Worm (Caenorhabditis elegans) whole organism, young adult: ENCODE data around the gene fbxa-218.

Source experiments
- C06A6.2 ChIP-seq: fragments of 200-800 bp; sonication (Bioruptor generic); conservative IDR thresholded peaks from 2 replicates; pipeline ENCODE4 v1.3.6; 2022; ENCODE audit warnings: missing genetic modification characterization, missing compliant biosample characterization
- F23B12.7 ChIP-seq: sonication (generic microtip); optimal IDR thresholded peaks from 2 replicates; lab custom pipeline; 2017; ENCODE audit warnings: missing genetic modification characterization, mild to moderate bottlenecking, missing compliant biosample characterization, antibody characterized with exemption, moderate library complexity; ENCODE audit not compliant: insufficient read depth
- F33H1.4 ChIP-seq: fragments of 200-800 bp; sonication (Bioruptor generic); IDR thresholded peaks from 2 replicates; pipeline ENCODE4 v1.3.6; 2022; ENCODE audit warnings: missing genetic modification reagents, missing genetic modification characterization, missing compliant biosample characterization
- F39B2.1 ChIP-seq: fragments of 200-800 bp; sonication (Bioruptor generic); IDR thresholded peaks from 2 replicates; pipeline ENCODE4 v1.3.6; 2022; ENCODE audit warnings: missing genetic modification reagents, missing genetic modification characterization, missing compliant biosample characterization
- F55B11.4 ChIP-seq: sonication (generic microtip); optimal IDR thresholded peaks from 2 replicates; lab custom pipeline; 2016; ENCODE audit warnings: missing compliant biosample characterization, missing genetic modification characterization, borderline replicate concordance; ENCODE audit not compliant: insufficient read depth
- K11D2.4 ChIP-seq: fragments of 200-800 bp; sonication (Bioruptor generic); IDR thresholded peaks from 2 replicates; pipeline ENCODE4 v1.3.6; 2022; ENCODE audit warnings: missing genetic modification reagents, missing genetic modification characterization, missing compliant biosample characterization
- Y53G8AR.9 ChIP-seq: fragments of 200-800 bp; sonication (Bioruptor generic); conservative IDR thresholded peaks from 2 replicates; pipeline ENCODE4 v1.3.6; 2022; ENCODE audit warnings: missing genetic modification reagents, missing genetic modification characterization, missing compliant biosample characterization
- Y79H2A.3 ChIP-seq: fragments of 200-800 bp; sonication (Bioruptor generic); conservative IDR thresholded peaks from 2 replicates; pipeline ENCODE4 v1.3.6; 2022; ENCODE audit warnings: missing genetic modification reagents, missing genetic modification characterization, missing compliant biosample characterization
- ama-1 ChIP-seq, 3 experiments: fragments of 150-350 bp in 1 of 3; sonication (generic microtip) in 2 of 3; optimal IDR thresholded peaks; 2 replicates each; lab custom pipeline; 2014 to 2018; ENCODE audit warnings: missing biosample characterization in 2 of 3, missing genetic modification characterization in 2 of 3, missing genetic modification reagents in 2 of 3
- aptf-3 ChIP-seq: fragments of 200-800 bp; sonication (Bioruptor generic); IDR thresholded peaks from 2 replicates; pipeline ENCODE4 v1.3.6; 2022; ENCODE audit warnings: missing genetic modification characterization, missing compliant biosample characterization
- athp-1 ChIP-seq: sonication (generic microtip); optimal IDR thresholded peaks from 2 replicates; lab custom pipeline; 2017; ENCODE audit warnings: mild to moderate bottlenecking, missing genetic modification characterization, missing compliant biosample characterization
- attf-3 ChIP-seq: fragments of 200-800 bp; sonication (Bioruptor generic); conservative IDR thresholded peaks from 2 replicates; pipeline ENCODE4 v1.3.6; 2022; ENCODE audit warnings: missing genetic modification reagents, missing genetic modification characterization, missing compliant biosample characterization
- ccch-3 ChIP-seq: fragments of 200-800 bp; sonication (Bioruptor generic); optimal IDR thresholded peaks from 2 replicates; lab custom pipeline; 2018; ENCODE audit warnings: mild to moderate bottlenecking, missing genetic modification characterization, missing compliant biosample characterization
- ceh-27 ChIP-seq: fragments of 200-800 bp; sonication (Bioruptor generic); optimal IDR thresholded peaks from 2 replicates; lab custom pipeline; 2018; ENCODE audit warnings: mild to moderate bottlenecking, missing genetic modification characterization, moderate library complexity, missing compliant biosample characterization
- dpff-1 ChIP-seq: sonication (generic microtip); optimal IDR thresholded peaks from 2 replicates; lab custom pipeline; 2017; ENCODE audit warnings: mild to moderate bottlenecking, missing genetic modification characterization, missing compliant biosample characterization
- dpl-1 ChIP-seq: fragments of 150-350 bp; optimal IDR thresholded peaks from 2 replicates; lab custom pipeline; 2014; ENCODE audit warnings: missing biosample characterization, missing genetic modification reagents, missing genetic modification characterization
- efl-1 ChIP-seq: fragments of 150-350 bp; optimal IDR thresholded peaks from 2 replicates; lab custom pipeline; 2014; ENCODE audit warnings: missing biosample characterization, missing genetic modification reagents, missing genetic modification characterization
- egrh-3 ChIP-seq: fragments of 200-800 bp; sonication (Bioruptor generic); IDR thresholded peaks from 2 replicates; pipeline ENCODE4 v1.3.6; 2022; ENCODE audit warnings: missing genetic modification reagents, missing genetic modification characterization, missing compliant biosample characterization
- ekl-4 ChIP-seq: fragments of 200-800 bp; sonication (Bioruptor generic); IDR thresholded peaks from 2 replicates; pipeline ENCODE4 v1.3.6; 2022; ENCODE audit warnings: missing genetic modification reagents, missing genetic modification characterization, missing compliant biosample characterization
- hlh-26 ChIP-seq: fragments of 200-800 bp; sonication (Bioruptor generic); conservative IDR thresholded peaks from 2 replicates; pipeline ENCODE4 v1.3.6; 2022; ENCODE audit warnings: missing genetic modification reagents, missing genetic modification characterization, missing compliant biosample characterization
- hmg-20 ChIP-seq: fragments of 200-800 bp; sonication (Bioruptor generic); IDR thresholded peaks from 2 replicates; pipeline ENCODE4 v1.3.6; 2022; ENCODE audit warnings: missing genetic modification reagents, missing genetic modification characterization, missing compliant biosample characterization
- hrde-1 ChIP-seq: sonication (generic microtip); optimal IDR thresholded peaks from 2 replicates; lab custom pipeline; 2016; ENCODE audit warnings: missing genetic modification characterization, mild to moderate bottlenecking, missing compliant biosample characterization, moderate library complexity, missing genotype, missing genetic modification reagents, borderline replicate concordance
- lin-54 ChIP-seq: fragments of 200-800 bp; sonication (Bioruptor generic); optimal IDR thresholded peaks from 2 replicates; lab custom pipeline; 2018; ENCODE audit warnings: mild to moderate bottlenecking, missing genetic modification characterization, missing compliant biosample characterization
- madf-3 ChIP-seq: fragments of 200-800 bp; sonication (Bioruptor generic); IDR thresholded peaks from 2 replicates; pipeline ENCODE4 v1.3.6; 2022; ENCODE audit warnings: missing genetic modification reagents, missing genetic modification characterization, missing compliant biosample characterization
- mcd-1 ChIP-seq: fragments of 200-800 bp; sonication (Bioruptor generic); IDR thresholded peaks from 2 replicates; pipeline ENCODE4 v1.3.6; 2022; ENCODE audit warnings: missing genetic modification reagents, missing genetic modification characterization, missing compliant biosample characterization
- mes-4 ChIP-seq: sonication (generic microtip); optimal IDR thresholded peaks from 2 replicates; lab custom pipeline; 2016; ENCODE audit warnings: missing genotype, missing genetic modification characterization, missing compliant biosample characterization
- nfyb-1 ChIP-seq: fragments of 200-800 bp; sonication (Bioruptor generic); IDR thresholded peaks from 2 replicates; pipeline ENCODE4 v1.3.6; 2022; ENCODE audit warnings: missing genetic modification reagents, missing genetic modification characterization, missing compliant biosample characterization
- nhr-120 ChIP-seq: fragments of 200-800 bp; sonication (Bioruptor generic); IDR thresholded peaks from 2 replicates; pipeline ENCODE4 v1.3.6; 2022; ENCODE audit warnings: missing genetic modification characterization, missing compliant biosample characterization
- pbrm-1 ChIP-seq: fragments of 200-800 bp; sonication (Bioruptor generic); IDR thresholded peaks from 2 replicates; pipeline ENCODE4 v1.3.6; 2022; ENCODE audit warnings: missing genetic modification reagents, missing genetic modification characterization, missing compliant biosample characterization
- rcor-1 ChIP-seq: fragments of 200-800 bp; sonication (Bioruptor generic); IDR thresholded peaks from 2 replicates; pipeline ENCODE4 v1.3.6; 2022; ENCODE audit warnings: missing genetic modification reagents, missing genetic modification characterization, missing compliant biosample characterization
- rec-8 ChIP-seq, 2 experiments: sonication (generic microtip); optimal IDR thresholded peaks; 2 replicates each; lab custom pipeline; 2016; ENCODE audit warnings: mild to moderate bottlenecking in 2 of 2, missing genetic modification characterization in 2 of 2, missing genetic modification reagents in 2 of 2, missing genotype in 2 of 2, missing biosample characterization in 1 of 2, missing compliant biosample characterization in 1 of 2, moderate library complexity in 1 of 2
- rpc-1 ChIP-seq, 2 experiments: fragments of 150-350 bp in 1 of 2; sonication (generic microtip) in 1 of 2; optimal IDR thresholded peaks; 2 replicates each; lab custom pipeline; 2014 to 2018; ENCODE audit warnings: missing biosample characterization in 1 of 2, missing genetic modification characterization in 1 of 2, missing genetic modification reagents in 1 of 2, missing genotype in 1 of 2
- snpc-3.4 ChIP-seq: sonication (generic microtip); optimal IDR thresholded peaks from 2 replicates; lab custom pipeline; 2017; ENCODE audit warnings: missing genetic modification characterization, mild to moderate bottlenecking, missing compliant biosample characterization, antibody characterized with exemption, moderate library complexity, missing genotype, missing genetic modification reagents
- snpc-4 ChIP-seq, 5 experiments: fragments of 150-350 bp in 1 of 5; sonication (generic microtip) in 4 of 5; optimal IDR thresholded peaks; 2 replicates each; lab custom pipeline; 2014 to 2018; ENCODE audit warnings: missing genetic modification characterization in 5 of 5, missing biosample characterization in 3 of 5, antibody characterized with exemption in 2 of 5, mild to moderate bottlenecking in 2 of 5, missing compliant biosample characterization in 2 of 5, missing genotype in 2 of 5, moderate library complexity in 2 of 5, missing genetic modification reagents in 1 of 5
- tbx-9 ChIP-seq: sonication (generic microtip); optimal IDR thresholded peaks from 2 replicates; lab custom pipeline; 2016; ENCODE audit warnings: borderline replicate concordance, missing genetic modification characterization, inconsistent platforms, missing compliant biosample characterization
- unc-130 ChIP-seq: sonication (generic microtip); optimal IDR thresholded peaks from 2 replicates; lab custom pipeline; 2016; ENCODE audit warnings: missing genetic modification reagents, missing genetic modification characterization, missing compliant biosample characterization
- ztf-26 ChIP-seq: sonication (generic microtip); optimal IDR thresholded peaks from 2 replicates; lab custom pipeline; 2017; ENCODE audit warnings: missing genetic modification characterization, missing compliant biosample characterization

Gene fbxa-218

ce11 chrIII:12399709-12400108, 36.6 kb upstream of the fbxa-218 start (continued):
- TF ChIP-seq nfyb-1 (GFP tag; lab: Robert Waterston, UW) (peak; percentile 44; the same call in 1 of the 2 replicates), aptf-3 (0 out of 2 replicates have a peak, but pooled peaks have one; percentile 57), mcd-1 (GFP tag; lab: Robert Waterston, UW) (peak; percentile 45), rec-8 (tag; optimal IDR thresholded peaks at IDR 0.05; lab: Kevin White, UChicago) (peak in 1 of 2 experiments; percentile 27), Y79H2A.3 (GFP tag; lab: Robert Waterston, UW) (0 out of 2 replicates have a peak, but pooled peaks have one; percentile 18), hmg-20 (GFP tag; lab: Robert Waterston, UW) (peak; percentile 50; the same call in 1 of the 2 replicates), ama-1 (optimal IDR thresholded peaks at IDR 0.05; lab: Kevin White, UChicago) (no peak), ama-1 (GFP tag; optimal IDR thresholded peaks at IDR 0.05; lab: Kevin White, UChicago) (no peak), snpc-4 (GFP tag; optimal IDR thresholded peaks at IDR 0.05; lab: Kevin White, UChicago) (peak; percentile 31), snpc-4 (tag; optimal IDR thresholded peaks at IDR 0.05; lab: Kevin White, UChicago) (peak in 1 of 4 experiments; percentile 5), K11D2.4 (GFP tag; lab: Robert Waterston, UW) (no peak), tbx-9 (no peak), rpc-1 (optimal IDR thresholded peaks at IDR 0.05; lab: Kevin White, UChicago) (peak; percentile 67), rpc-1 (tag; optimal IDR thresholded peaks at IDR 0.05; lab: Kevin White, UChicago) (peak; percentile 79)

ce11 chrIII:12410304-12410703, 26.0 kb upstream of the fbxa-218 start:
- TF ChIP-seq egrh-3 (no peak), F55B11.4 (no peak), F23B12.7 (tag; lab: Kevin White, UChicago) (no peak), dpl-1 (GFP tag; lab: Kevin White, UChicago) (no peak), ceh-27 (GFP tag; lab: Kevin White, UChicago) (no peak), unc-130 (GFP tag; lab: Kevin White, UChicago) (no peak), aptf-3 (no peak), hlh-26 (GFP tag; lab: Robert Waterston, UW) (no peak), lin-54 (GFP tag; lab: Kevin White, UChicago) (no peak), F39B2.1 (GFP tag; lab: Robert Waterston, UW) (no peak), F33H1.4 (GFP tag; lab: Robert Waterston, UW) (no peak)

ce11 chrIII:12411059-12411458, 25.3 kb upstream of the fbxa-218 start:
- TF ChIP-seq dpff-1 (no peak), attf-3 (GFP tag; lab: Robert Waterston, UW) (no peak), hrde-1 (tag; lab: Kevin White, UChicago) (no peak), aptf-3 (no peak), ztf-26 (tag; lab: Kevin White, UChicago) (no peak), nhr-120 (GFP tag; lab: Robert Waterston, UW) (no peak), snpc-4 (GFP tag; optimal IDR thresholded peaks at IDR 0.05; lab: Kevin White, UChicago) (no peak), snpc-4 (tag; optimal IDR thresholded peaks at IDR 0.05; lab: Kevin White, UChicago) (no peak), Y53G8AR.9 (GFP tag; lab: Robert Waterston, UW) (no peak), madf-3 (GFP tag; lab: Robert Waterston, UW) (no peak), athp-1 (tag; lab: Kevin White, UChicago) (no peak), mes-4 (tag; lab: Kevin White, UChicago) (no peak), rcor-1 (GFP tag; lab: Robert Waterston, UW) (no peak), pbrm-1 (GFP tag; lab: Robert Waterston, UW) (no peak), efl-1 (GFP tag; lab: Kevin White, UChicago) (no peak), ccch-3 (no peak), snpc-3.4 (tag; lab: Kevin White, UChicago) (no peak), ekl-4 (no peak), C06A6.2 (no peak)
- TF ChIP-seq, all 124 proteins: peak for 0
